Fruit fly (Drosophila melanogaster): ENCODE measurements around the gene CG13305.

CG13305 gene

dm6 chr3L:8600752-8601433 is 45.7 kb downstream of the CG13305 start, which contains the start of the genes Nelf-E and RpL14 (continued):
- peak; percentile 90 for TF ChIP-seq svp (GFP tag)
- TF ChIP-seq CG34406 (GFP tag; optimal IDR thresholded peaks at IDR 0.05) = peak; percentile 88
- TF ChIP-seq CG10631 (GFP tag; optimal IDR thresholded peaks at IDR 0.05) = peak; percentile 77
- peak; percentile 93 for TF ChIP-seq fkh (GFP tag; optimal IDR thresholded peaks at IDR 0.05)
- no peak for TF ChIP-seq Hr4 (GFP tag; optimal IDR thresholded peaks at IDR 0.05)
- peak; percentile 94 for TF ChIP-seq Eip78C (GFP tag)
- peak; percentile 64 for TF ChIP-seq Sox15 (GFP tag; optimal IDR thresholded peaks at IDR 0.05)
- TF ChIP-seq lz (GFP tag; optimal IDR thresholded peaks at IDR 0.05) = peak; percentile 93
- peak; percentile 76 for TF ChIP-seq CG6808 (GFP tag; optimal IDR thresholded peaks at IDR 0.05)
- TF ChIP-seq Blimp-1 (GFP tag; optimal IDR thresholded peaks at IDR 0.05) = peak; percentile 82
- peak; percentile 88 for TF ChIP-seq eg (GFP tag; IDR thresholded peaks at IDR 0.05)
- TF ChIP-seq CG8319 (GFP tag; optimal IDR thresholded peaks at IDR 0.05) = peak; percentile 75
- peak; percentile 78 for TF ChIP-seq acj6 (GFP tag; optimal IDR thresholded peaks at IDR 0.05)
- TF ChIP-seq spab (GFP tag; optimal IDR thresholded peaks at IDR 0.05) = peak; percentile 64
- TF ChIP-seq Smox (GFP tag; optimal IDR thresholded peaks at IDR 0.05) = peak; percentile 82
- peak; percentile 61 for TF ChIP-seq Ets96B (tag; optimal IDR thresholded peaks at IDR 0.05)
- TF ChIP-seq CG3032 (tag; optimal IDR thresholded peaks at IDR 0.05) = peak; percentile 83
- peak; percentile 66 for TF ChIP-seq Gug (GFP tag; IDR thresholded peaks at IDR 0.05)

Data from whole organism, prepupa.